Worm (Caenorhabditis elegans): ENCODE results near the gene oig-2.

DNA sequence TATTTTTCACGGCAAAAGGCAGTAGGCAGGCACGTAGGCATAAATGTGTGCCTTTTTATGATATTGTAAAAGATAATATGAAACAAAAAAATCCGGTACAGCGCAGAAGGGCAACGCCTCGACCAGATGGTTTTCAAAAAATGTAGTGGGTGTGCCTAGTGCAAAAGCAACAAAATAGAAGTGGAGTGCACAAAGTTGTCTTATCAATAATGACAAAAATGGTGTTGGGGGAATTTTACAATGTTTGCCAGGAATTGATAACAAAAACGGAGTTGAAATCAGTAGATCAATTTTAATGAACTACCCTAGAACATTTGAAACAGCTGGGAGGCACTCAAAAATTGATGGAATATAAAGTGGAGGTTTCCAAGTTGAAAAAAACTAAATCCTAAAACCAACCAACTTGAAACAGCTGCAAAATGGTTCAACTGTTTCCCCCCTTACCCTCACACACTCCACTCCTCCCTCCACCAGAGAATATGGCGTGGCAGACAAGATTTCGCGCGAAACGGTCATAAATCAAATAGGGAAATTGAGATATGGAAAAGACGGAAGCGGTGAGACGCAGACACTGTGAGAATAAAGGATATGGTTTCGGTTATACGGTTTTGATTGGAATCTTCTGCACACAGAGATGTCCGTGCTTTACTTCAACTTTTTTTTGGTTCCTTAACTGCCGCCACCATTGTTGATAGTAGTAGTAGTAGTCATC, 3.6 kb downstream of the oig-2 start:
- TF ChIP-seq lin-39 (tag; optimal IDR thresholded peaks at IDR 0.05) (no peak), nhr-11 (tag; optimal IDR thresholded peaks at IDR 0.05) (no peak), snpc-4 (tag; optimal IDR thresholded peaks at IDR 0.05) (no peak), ztf-11 (tag; optimal IDR thresholded peaks at IDR 0.05) (no peak), mdt-29 (GFP tag; IDR thresholded peaks at IDR 0.05) (no peak), unc-39 (tag; optimal IDR thresholded peaks at IDR 0.05) (no peak), ceh-44 (GFP tag; IDR thresholded peaks at IDR 0.05) (no peak), nhr-111 (GFP tag; optimal IDR thresholded peaks at IDR 0.05) (no peak), hlh-11 (tag; optimal IDR thresholded peaks at IDR 0.05) (peak; percentile 63), jun-1 (tag; optimal IDR thresholded peaks at IDR 0.05) (no peak), skn-1 (tag; optimal IDR thresholded peaks at IDR 0.05) (no peak), lsy-2 (tag; optimal IDR thresholded peaks at IDR 0.05) (no peak), attf-4 (tag; optimal IDR thresholded peaks at IDR 0.05) (no peak)

All from whole organism, L4 larva.